Fruit fly (Drosophila melanogaster): ENCODE measurements around the gene colt.

colt gene

DNA sequence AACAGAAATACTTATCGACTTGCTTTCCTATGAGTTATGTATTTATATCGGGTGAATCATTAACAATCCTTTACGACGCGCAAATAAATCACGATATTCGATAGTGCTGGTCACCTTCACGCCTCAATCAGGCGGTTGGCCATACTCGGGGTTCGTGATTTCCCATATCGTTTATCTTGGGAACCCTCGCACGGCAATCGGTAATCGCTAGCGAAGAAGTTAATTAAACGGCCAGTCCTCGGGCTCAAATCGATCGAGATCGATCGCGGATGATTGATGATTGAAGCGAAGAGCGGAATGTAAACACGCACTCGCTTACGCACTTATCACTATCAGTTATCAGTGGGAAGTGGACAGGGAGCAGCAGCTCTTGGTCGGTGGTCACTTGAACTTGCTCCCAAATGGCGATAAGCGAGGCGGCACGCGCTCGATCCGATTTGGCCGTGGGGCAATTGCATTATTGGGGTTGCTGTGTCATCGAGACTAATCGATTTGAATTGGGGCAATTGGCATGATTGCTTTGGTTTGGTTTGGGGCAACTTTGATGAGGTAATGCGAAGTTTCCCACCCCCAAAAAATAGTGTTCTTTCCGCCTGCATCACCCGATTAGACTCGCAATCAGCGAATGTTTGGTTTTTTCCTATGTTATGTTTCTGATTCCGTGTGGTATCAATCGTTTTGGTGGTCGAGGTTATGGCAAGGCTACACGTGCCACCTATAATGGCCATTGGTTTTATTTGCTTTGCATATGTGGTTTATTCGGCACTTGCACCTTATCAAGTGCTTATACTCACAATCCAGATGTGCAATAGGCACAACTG, 31.3 kb upstream of the colt start:
- TF ChIP-seq D19B (GFP tag; optimal IDR thresholded peaks at IDR 0.05) (no peak), cwo (GFP tag; optimal IDR thresholded peaks at IDR 0.05) (peak; percentile 83), CG12769 (tag; optimal IDR thresholded peaks at IDR 0.05) (peak; percentile 47), peb (GFP tag; IDR thresholded peaks at IDR 0.05) (no peak), mirr (GFP tag; optimal IDR thresholded peaks at IDR 0.05) (peak; percentile 86), CG2199 (GFP tag; IDR thresholded peaks at IDR 0.05) (no peak), CG5180 (GFP tag; optimal IDR thresholded peaks at IDR 0.05) (peak; percentile 11), CG34376 (GFP tag; optimal IDR thresholded peaks at IDR 0.05) (peak; percentile 77), CG10543 (GFP tag; optimal IDR thresholded peaks at IDR 0.05) (peak; percentile 29), ftz-f1 (GFP tag; optimal IDR thresholded peaks at IDR 0.05) (peak; percentile 41), lab (GFP tag; optimal IDR thresholded peaks at IDR 0.05) (peak; percentile 90), CG3838 (GFP tag; optimal IDR thresholded peaks at IDR 0.05) (no peak), CG3847 (GFP tag; IDR thresholded peaks at IDR 0.05) (no peak), GATAe (GFP tag; conservative IDR thresholded peaks at IDR 0.05) (peak; percentile 26; the same call in 1 of the 2 replicates), CG7987 (GFP tag; optimal IDR thresholded peaks at IDR 0.05) (peak; percentile 82), sug (tag; optimal IDR thresholded peaks at IDR 0.05) (peak; percentile 86), sens (GFP tag) (no peak), gro (GFP tag; optimal IDR thresholded peaks at IDR 0.05) (peak; percentile 36), CG13624 (GFP tag; optimal IDR thresholded peaks at IDR 0.05) (no peak), chinmo (GFP tag; IDR thresholded peaks at IDR 0.05; ENCODE audit: partially characterized antibody) (0 out of 4 replicates have a peak, but pooled peaks have one; percentile 45), Bgb (GFP tag; IDR thresholded peaks at IDR 0.05; ENCODE audit: partially characterized antibody) (0 out of 2 replicates have a peak, but pooled peaks have one; percentile 18), Hey (tag; optimal IDR thresholded peaks at IDR 0.05) (peak; percentile 83), cas (GFP tag; IDR thresholded peaks at IDR 0.05) (no peak), grn (GFP tag; optimal IDR thresholded peaks at IDR 0.05) (peak; percentile 98), CG16863 (GFP tag; optimal IDR thresholded peaks at IDR 0.05) (no peak), her (GFP tag; optimal IDR thresholded peaks at IDR 0.05) (no peak), CG10274 (GFP tag; optimal IDR thresholded peaks at IDR 0.05) (no peak), CG18599 (GFP tag; optimal IDR thresholded peaks at IDR 0.05) (peak; percentile 44), pzg (GFP tag; optimal IDR thresholded peaks at IDR 0.05) (no peak), Lim3 (GFP tag; IDR thresholded peaks at IDR 0.05) (peak; percentile 63; the same call in 1 of the 2 replicates), Deaf1 (tag; optimal IDR thresholded peaks at IDR 0.05) (peak; percentile 15), Pdp1 (GFP tag; optimal IDR thresholded peaks at IDR 0.05) (peak in 1 of 2 experiments; percentile 25), sd (tag; optimal IDR thresholded peaks at IDR 0.05) (peak; percentile 70), CG3995 (GFP tag; optimal IDR thresholded peaks at IDR 0.05) (peak; percentile 66), Vsx1 (GFP tag; optimal IDR thresholded peaks at IDR 0.05) (peak; percentile 34), exex (tag; optimal IDR thresholded peaks at IDR 0.05) (peak; percentile 93)

DNA sequence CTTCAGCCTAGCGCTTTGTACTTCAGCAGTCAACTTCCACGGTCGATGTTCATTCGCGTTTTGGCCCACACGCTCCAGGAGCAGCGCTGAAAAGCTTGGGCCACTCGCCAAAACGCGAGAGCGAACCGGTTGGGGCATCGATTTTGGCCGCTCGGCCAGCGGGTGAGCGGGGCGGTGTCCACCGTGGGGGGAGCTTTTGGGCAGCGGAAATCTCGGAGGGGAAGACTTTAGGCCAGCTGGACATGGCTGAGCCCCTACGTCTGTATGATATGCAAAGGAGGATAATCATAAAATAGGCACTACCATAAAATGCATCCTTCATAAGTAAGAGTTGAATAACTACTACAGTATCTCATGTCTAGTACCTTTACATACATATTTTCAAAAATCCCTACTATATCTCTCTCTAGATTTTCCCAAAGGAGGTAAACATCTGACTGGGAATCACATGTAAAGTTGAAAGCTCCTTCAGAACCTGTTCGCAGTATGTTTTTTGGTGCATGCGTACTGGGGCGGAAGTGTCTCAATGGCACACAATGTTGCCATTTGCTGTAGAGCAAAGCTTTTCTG, 30.1 kb upstream of the colt start, which contains the start of gene Syt1:
Gene Syt1, minus strand, starts transcription at position 71 of the 570 bp plus-strand sequence.
- TF ChIP-seq crp (GFP tag; optimal IDR thresholded peaks at IDR 0.05), result peak in 1 of 2 experiments; percentile 46
- TF ChIP-seq Hmr (GFP tag; optimal IDR thresholded peaks at IDR 0.05), result peak; percentile 7
- 0 out of 3 replicates have a peak, but pooled peaks have one; percentile 18 for TF ChIP-seq ase (GFP tag; IDR thresholded peaks at IDR 0.05)
- TF ChIP-seq crol (GFP tag; IDR thresholded peaks at IDR 0.05), result peak; percentile 86
- TF ChIP-seq seq (GFP tag; IDR thresholded peaks at IDR 0.05), result 0 out of 2 replicates have a peak, but pooled peaks have one; percentile 10
- TF ChIP-seq CG3838 (GFP tag; optimal IDR thresholded peaks at IDR 0.05), result no peak
- TF ChIP-seq CG7786 (GFP tag; optimal IDR thresholded peaks at IDR 0.05), result no peak
- no peak for TF ChIP-seq jumu (GFP tag; optimal IDR thresholded peaks at IDR 0.05)
- no peak for TF ChIP-seq gt (GFP tag; IDR thresholded peaks at IDR 0.05)
- TF ChIP-seq CG9932 (GFP tag; IDR thresholded peaks at IDR 0.05), result peak; percentile 35; the same call in 1 of the 2 replicates
- no peak for TF ChIP-seq Doc2 (GFP tag; IDR thresholded peaks at IDR 0.05)
- no peak for TF ChIP-seq pnt (GFP tag; optimal IDR thresholded peaks at IDR 0.05)
- no peak for TF ChIP-seq stwl (tag; optimal IDR thresholded peaks at IDR 0.05)
- no peak for TF ChIP-seq sd (tag; optimal IDR thresholded peaks at IDR 0.05)
- no peak for TF ChIP-seq Tbp (GFP tag; optimal IDR thresholded peaks at IDR 0.05)
